Fruit fly (Drosophila melanogaster): ENCODE results near the gene Mur29B.

dm6 chr2L:8344536-8344935 lies 7.5 kb upstream of the Mur29B start:
- TF ChIP-seq CG11617 (GFP tag; optimal IDR thresholded peaks at IDR 0.05) = no peak
- TF ChIP-seq pad (GFP tag; optimal IDR thresholded peaks at IDR 0.05) = no peak

Data from whole organism, adult.